Worm (Caenorhabditis elegans) whole organism, young adult: ENCODE data around the gene F57B9.3.

Experiments used
- B0019.2 ChIP-seq: fragments of 200-800 bp; sonication (Bioruptor generic); conservative IDR thresholded peaks from 2 replicates; pipeline ENCODE4 v1.3.6; 2022; ENCODE audit warnings: missing genetic modification reagents, missing genetic modification characterization, missing compliant biosample characterization
- B0261.1 ChIP-seq: sonication (generic microtip); optimal IDR thresholded peaks from 2 replicates; lab custom pipeline; 2016; ENCODE audit warnings: mild to moderate bottlenecking, missing genetic modification characterization, moderate library complexity, missing compliant biosample characterization
- B0336.3 ChIP-seq: fragments of 200-800 bp; sonication (Bioruptor generic); IDR thresholded peaks from 2 replicates; pipeline ENCODE4 v1.3.6; 2022; ENCODE audit warnings: missing genetic modification characterization, missing compliant biosample characterization
- F22D6.2 ChIP-seq: sonication (generic microtip); optimal IDR thresholded peaks from 2 replicates; lab custom pipeline; 2016; ENCODE audit warnings: mild to moderate bottlenecking, missing genetic modification characterization, missing compliant biosample characterization
- F33H1.4 ChIP-seq: fragments of 200-800 bp; sonication (Bioruptor generic); IDR thresholded peaks from 2 replicates; pipeline ENCODE4 v1.3.6; 2022; ENCODE audit warnings: missing genetic modification reagents, missing genetic modification characterization, missing compliant biosample characterization
- F39B2.1 ChIP-seq: fragments of 200-800 bp; sonication (Bioruptor generic); IDR thresholded peaks from 2 replicates; pipeline ENCODE4 v1.3.6; 2022; ENCODE audit warnings: missing genetic modification reagents, missing genetic modification characterization, missing compliant biosample characterization
- F55B11.4 ChIP-seq: sonication (generic microtip); optimal IDR thresholded peaks from 2 replicates; lab custom pipeline; 2016; ENCODE audit warnings: missing compliant biosample characterization, missing genetic modification characterization, borderline replicate concordance; ENCODE audit not compliant: insufficient read depth
- ZK185.1 ChIP-seq: sonication (generic microtip); optimal IDR thresholded peaks from 2 replicates; lab custom pipeline; 2016; ENCODE audit warnings: mild to moderate bottlenecking, missing genetic modification characterization, missing compliant biosample characterization; ENCODE audit not compliant: poor library complexity, severe bottlenecking
- aptf-3 ChIP-seq: fragments of 200-800 bp; sonication (Bioruptor generic); IDR thresholded peaks from 2 replicates; pipeline ENCODE4 v1.3.6; 2022; ENCODE audit warnings: missing genetic modification characterization, missing compliant biosample characterization
- attf-3 ChIP-seq: fragments of 200-800 bp; sonication (Bioruptor generic); conservative IDR thresholded peaks from 2 replicates; pipeline ENCODE4 v1.3.6; 2022; ENCODE audit warnings: missing genetic modification reagents, missing genetic modification characterization, missing compliant biosample characterization
- bed-1 ChIP-seq: fragments of 200-800 bp; sonication (Bioruptor generic); IDR thresholded peaks from 2 replicates; pipeline ENCODE4 v1.3.6; 2022; ENCODE audit warnings: missing genetic modification reagents, missing genetic modification characterization, missing compliant biosample characterization
- cebp-1 ChIP-seq, 2 experiments: fragments of 200-800 bp in 1 of 2; sonication (Bioruptor generic) in 1 of 2; sonication (generic microtip) in 1 of 2; IDR thresholded peaks in 1 of 2; optimal IDR thresholded peaks in 1 of 2; 2 replicates each; pipeline versions ENCODE4 v1.3.6 to Lab custom; 2017 to 2022; ENCODE audit warnings: missing compliant biosample characterization in 2 of 2, missing genetic modification characterization in 2 of 2, mild to moderate bottlenecking in 1 of 2, missing genetic modification reagents in 1 of 2, moderate library complexity in 1 of 2
- ceh-58 ChIP-seq: fragments of 200-800 bp; sonication (Bioruptor generic); IDR thresholded peaks from 2 replicates; pipeline ENCODE4 v1.3.6; 2022; ENCODE audit warnings: missing genetic modification characterization, missing compliant biosample characterization
- dox-1 ChIP-seq: fragments of 200-800 bp; sonication (Bioruptor generic); IDR thresholded peaks from 2 replicates; pipeline ENCODE4 v1.3.6; 2022; ENCODE audit warnings: missing genetic modification reagents, missing genetic modification characterization, missing compliant biosample characterization
- ekl-4 ChIP-seq: fragments of 200-800 bp; sonication (Bioruptor generic); IDR thresholded peaks from 2 replicates; pipeline ENCODE4 v1.3.6; 2022; ENCODE audit warnings: missing genetic modification reagents, missing genetic modification characterization, missing compliant biosample characterization
- hmg-1.2 ChIP-seq: fragments of 200-800 bp; sonication (Bioruptor generic); IDR thresholded peaks from 2 replicates; pipeline ENCODE4 v1.3.6; 2022; ENCODE audit warnings: missing genetic modification reagents, missing genetic modification characterization, missing compliant biosample characterization
- let-526 ChIP-seq: fragments of 200-800 bp; sonication (Bioruptor generic); IDR thresholded peaks from 2 replicates; pipeline ENCODE4 v1.3.6; 2022; ENCODE audit warnings: missing genetic modification reagents, missing genetic modification characterization, missing compliant biosample characterization
- let-607 ChIP-seq, 2 experiments: fragments of 200-800 bp in 1 of 2; sonication (Bioruptor generic) in 1 of 2; sonication (generic microtip) in 1 of 2; optimal IDR thresholded peaks; 2 replicates each; lab custom pipeline; 2016 to 2018; ENCODE audit warnings: mild to moderate bottlenecking in 2 of 2, missing compliant biosample characterization in 2 of 2, missing genetic modification characterization in 2 of 2, moderate library complexity in 2 of 2, missing genotype in 1 of 2
- lir-1 ChIP-seq: fragments of 200-800 bp; sonication (Bioruptor generic); conservative IDR thresholded peaks from 2 replicates; pipeline ENCODE4 v1.3.6; 2022; ENCODE audit warnings: missing genetic modification reagents, missing genetic modification characterization, missing compliant biosample characterization
- madf-10 ChIP-seq: sonication (generic microtip); optimal IDR thresholded peaks from 2 replicates; lab custom pipeline; 2016; ENCODE audit warnings: mild to moderate bottlenecking, missing genetic modification characterization, missing compliant biosample characterization
- nfya-2 ChIP-seq: fragments of 200-800 bp; sonication (Bioruptor generic); IDR thresholded peaks from 2 replicates; pipeline ENCODE4 v1.3.6; 2022; ENCODE audit warnings: missing genetic modification reagents, missing genetic modification characterization, missing compliant biosample characterization
- nhr-80 ChIP-seq: sonication (generic microtip); optimal IDR thresholded peaks from 2 replicates; lab custom pipeline; 2016; ENCODE audit warnings: missing genetic modification characterization, missing compliant biosample characterization
- repo-1 ChIP-seq: sonication (generic microtip); optimal IDR thresholded peaks from 2 replicates; lab custom pipeline; 2017; ENCODE audit warnings: mild to moderate bottlenecking, missing genetic modification characterization, missing compliant biosample characterization
- sea-2 ChIP-seq: fragments of 200-800 bp; sonication (Bioruptor generic); IDR thresholded peaks from 2 replicates; pipeline ENCODE4 v1.3.6; 2022; ENCODE audit warnings: missing genetic modification characterization, missing compliant biosample characterization
- snpc-1.1 ChIP-seq: sonication (generic microtip); optimal IDR thresholded peaks from 2 replicates; lab custom pipeline; 2017; ENCODE audit warnings: missing genetic modification characterization, mild to moderate bottlenecking, missing compliant biosample characterization, antibody characterized with exemption, moderate library complexity, missing genotype, missing genetic modification reagents; ENCODE audit not compliant: insufficient read depth
- snpc-3.4 ChIP-seq: sonication (generic microtip); optimal IDR thresholded peaks from 2 replicates; lab custom pipeline; 2017; ENCODE audit warnings: missing genetic modification characterization, mild to moderate bottlenecking, missing compliant biosample characterization, antibody characterized with exemption, moderate library complexity, missing genotype, missing genetic modification reagents
- snpc-4 ChIP-seq, 5 experiments: fragments of 150-350 bp in 1 of 5; sonication (generic microtip) in 4 of 5; optimal IDR thresholded peaks; 2 replicates each; lab custom pipeline; 2014 to 2018; ENCODE audit warnings: missing genetic modification characterization in 5 of 5, missing biosample characterization in 3 of 5, antibody characterized with exemption in 2 of 5, mild to moderate bottlenecking in 2 of 5, missing compliant biosample characterization in 2 of 5, missing genotype in 2 of 5, moderate library complexity in 2 of 5, missing genetic modification reagents in 1 of 5
- somi-1 ChIP-seq: fragments of 200-800 bp; sonication (Bioruptor generic); optimal IDR thresholded peaks from 2 replicates; lab custom pipeline; 2018; ENCODE audit warnings: mild to moderate bottlenecking, missing genetic modification characterization, missing compliant biosample characterization
- tbx-9 ChIP-seq: sonication (generic microtip); optimal IDR thresholded peaks from 2 replicates; lab custom pipeline; 2016; ENCODE audit warnings: borderline replicate concordance, missing genetic modification characterization, inconsistent platforms, missing compliant biosample characterization
- zfh-2 ChIP-seq: fragments of 200-800 bp; sonication (Bioruptor generic); conservative IDR thresholded peaks from 2 replicates; pipeline ENCODE4 v1.3.6; 2022; ENCODE audit warnings: missing genetic modification reagents, missing genetic modification characterization, missing compliant biosample characterization
- ztf-28 ChIP-seq: fragments of 200-800 bp; sonication (Bioruptor generic); IDR thresholded peaks from 2 replicates; pipeline ENCODE4 v1.3.6; 2022; ENCODE audit warnings: missing genetic modification reagents, missing genetic modification characterization, missing compliant biosample characterization

F57B9.3 gene

DNA sequence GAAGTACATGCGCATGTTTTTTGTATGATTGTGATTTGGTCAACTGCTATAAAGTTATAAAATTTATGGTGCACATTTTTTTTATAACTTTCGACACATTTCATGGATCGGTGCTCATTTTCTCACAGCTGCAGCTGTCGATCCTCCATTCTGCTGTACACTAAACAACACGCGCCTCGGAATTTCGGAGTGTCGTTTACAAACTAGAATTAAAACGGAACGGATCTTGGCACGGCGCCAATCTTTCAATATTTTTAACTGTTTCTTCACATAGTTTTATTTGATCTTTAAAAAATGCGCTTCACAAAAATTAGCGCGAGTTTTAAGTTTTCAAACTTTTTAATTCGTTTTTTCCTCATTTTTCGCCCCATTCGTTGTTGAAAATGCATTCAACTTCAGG is 6.8 kb downstream of the F57B9.3 start, which contains the start of gene let-711 (continued):
- TF ChIP-seq dox-1 (GFP tag; lab: Robert Waterston, UW) (peak; percentile 18; the same call in 1 of the 2 replicates), hmg-1.2 (GFP tag; lab: Robert Waterston, UW) (no peak), ekl-4 (GFP tag; lab: Robert Waterston, UW) (0 out of 2 replicates have a peak, but pooled peaks have one; percentile 29), F39B2.1 (GFP tag; lab: Robert Waterston, UW) (no peak), repo-1 (no peak), ztf-28 (no peak), F33H1.4 (GFP tag; lab: Robert Waterston, UW) (peak; percentile 62), B0261.1 (tag; lab: Kevin White, UChicago) (no peak)

DNA sequence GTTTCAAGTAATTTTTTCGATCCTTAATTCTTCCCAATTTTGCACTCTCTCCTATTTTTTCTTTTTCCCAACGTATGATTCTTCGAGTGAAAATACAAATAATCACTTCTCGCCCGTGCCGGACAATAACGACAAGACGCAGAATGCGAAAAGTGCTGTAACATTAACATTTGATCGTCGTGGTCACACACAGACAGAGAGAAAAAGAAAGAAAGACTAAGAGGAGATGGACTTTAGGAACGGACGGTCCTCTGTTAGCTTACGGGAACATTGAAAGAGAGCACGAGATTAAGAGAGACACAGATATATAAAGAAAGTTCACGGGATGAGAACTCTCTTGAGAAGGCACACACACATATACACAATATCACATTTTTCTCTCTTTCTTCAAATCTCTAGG is 8.3 kb downstream of the F57B9.3 start:
- TF ChIP-seq F22D6.2 (tag; lab: Kevin White, UChicago) (no peak), cebp-1 (GFP tag; IDR thresholded peaks at IDR 0.05; lab: Robert Waterston, UW) (no peak), cebp-1 (tag; optimal IDR thresholded peaks at IDR 0.05; lab: Kevin White, UChicago) (peak; percentile 17), attf-3 (GFP tag; lab: Robert Waterston, UW) (peak; percentile 50), nhr-80 (tag; lab: Kevin White, UChicago) (peak; percentile 24)
- TF ChIP-seq, all 124 proteins: peak for 3

DNA sequence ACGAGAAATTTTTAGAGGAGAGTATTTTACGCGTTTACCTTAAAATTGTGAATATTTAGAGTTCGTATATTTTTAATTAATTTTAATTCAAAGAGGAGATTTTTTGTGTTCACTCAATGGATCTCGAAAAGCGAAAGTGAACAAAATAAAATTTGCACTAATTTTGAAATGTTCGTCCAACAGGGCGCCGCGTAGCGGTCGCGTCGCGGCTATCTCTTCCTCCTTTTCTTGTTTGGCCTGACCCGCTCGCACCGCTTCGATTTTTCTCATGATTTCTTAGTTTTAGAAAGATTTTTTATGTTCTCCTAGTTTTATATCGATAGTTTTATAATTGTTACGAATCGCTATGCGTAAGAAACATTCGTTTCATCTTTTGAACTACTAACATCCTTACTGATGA is 11.8 kb downstream of the F57B9.3 start:
- TF ChIP-seq B0019.2 (GFP tag; lab: Robert Waterston, UW) (no peak), let-607 (tag; optimal IDR thresholded peaks at IDR 0.05; lab: Kevin White, UChicago) (peak in 1 of 2 experiments; percentile 13), cebp-1 (GFP tag; IDR thresholded peaks at IDR 0.05; lab: Robert Waterston, UW) (no peak), cebp-1 (tag; optimal IDR thresholded peaks at IDR 0.05; lab: Kevin White, UChicago) (peak; percentile 11), snpc-4 (GFP tag; optimal IDR thresholded peaks at IDR 0.05; lab: Kevin White, UChicago) (no peak), snpc-4 (tag; optimal IDR thresholded peaks at IDR 0.05; lab: Kevin White, UChicago) (peak in 1 of 4 experiments; percentile 32), madf-10 (tag; lab: Kevin White, UChicago) (no peak)
- TF ChIP-seq, all 124 proteins: peak for 3

ce11 chrIII:6953373-6953772 is 13.8 kb downstream of the F57B9.3 start:
- no peak for TF ChIP-seq ZK185.1 (tag; lab: Kevin White, UChicago)
- TF ChIP-seq sea-2 (GFP tag; lab: Robert Waterston, UW) = no peak
- TF ChIP-seq zfh-2 = peak; percentile 51; the same call in 1 of the 2 replicates

- no peak for TF ChIP-seq ceh-58 (GFP tag; lab: Robert Waterston, UW)
- TF ChIP-seq B0336.3 (GFP tag; lab: Robert Waterston, UW) = no peak
- no peak for TF ChIP-seq bed-1 (GFP tag; lab: Robert Waterston, UW)
- TF ChIP-seq snpc-3.4 (tag; lab: Kevin White, UChicago) = no peak
- no peak for TF ChIP-seq lir-1 (GFP tag; lab: Robert Waterston, UW)
- no peak for TF ChIP-seq snpc-1.1 (tag; lab: Kevin White, UChicago)
- TF ChIP-seq nfya-2 (GFP tag; lab: Robert Waterston, UW) = no peak
- no peak for TF ChIP-seq let-526 (GFP tag; lab: Robert Waterston, UW)
- TF ChIP-seq F55B11.4 (tag; lab: Kevin White, UChicago) = no peak
- no peak for TF ChIP-seq aptf-3 (GFP tag; lab: Robert Waterston, UW)
- TF ChIP-seq somi-1 (GFP tag; lab: Kevin White, UChicago) = no peak
- TF ChIP-seq tbx-9 = no peak
Measured at ce11 chrIII:6953978-6954377, 14.4 kb downstream of the F57B9.3 start.
